Worm (Caenorhabditis elegans) whole organism, young adult: ENCODE data around the gene F58D12.1.

Experiments
- B0019.2 ChIP-seq: fragments of 200-800 bp; sonication (Bioruptor generic); conservative IDR thresholded peaks from 2 replicates; pipeline ENCODE4 v1.3.6; 2022; ENCODE audit warnings: missing genetic modification reagents, missing genetic modification characterization, missing compliant biosample characterization
- B0336.3 ChIP-seq: fragments of 200-800 bp; sonication (Bioruptor generic); IDR thresholded peaks from 2 replicates; pipeline ENCODE4 v1.3.6; 2022; ENCODE audit warnings: missing genetic modification characterization, missing compliant biosample characterization
- C17E4.6 ChIP-seq: fragments of 200-800 bp; sonication (Bioruptor generic); IDR thresholded peaks from 2 replicates; pipeline ENCODE4 v1.3.6; 2022; ENCODE audit warnings: missing genetic modification reagents, missing genetic modification characterization, missing compliant biosample characterization
- D2030.7 ChIP-seq: fragments of 200-800 bp; sonication (Bioruptor generic); IDR thresholded peaks from 2 replicates; pipeline ENCODE4 v1.3.6; 2022; ENCODE audit warnings: missing genetic modification reagents, missing genetic modification characterization, missing compliant biosample characterization
- F23B12.7 ChIP-seq: sonication (generic microtip); optimal IDR thresholded peaks from 2 replicates; lab custom pipeline; 2017; ENCODE audit warnings: missing genetic modification characterization, mild to moderate bottlenecking, missing compliant biosample characterization, antibody characterized with exemption, moderate library complexity; ENCODE audit not compliant: insufficient read depth
- F33H1.4 ChIP-seq: fragments of 200-800 bp; sonication (Bioruptor generic); IDR thresholded peaks from 2 replicates; pipeline ENCODE4 v1.3.6; 2022; ENCODE audit warnings: missing genetic modification reagents, missing genetic modification characterization, missing compliant biosample characterization
- K11D2.4 ChIP-seq: fragments of 200-800 bp; sonication (Bioruptor generic); IDR thresholded peaks from 2 replicates; pipeline ENCODE4 v1.3.6; 2022; ENCODE audit warnings: missing genetic modification reagents, missing genetic modification characterization, missing compliant biosample characterization
- Y53F4B.3 ChIP-seq: fragments of 200-800 bp; sonication (Bioruptor generic); IDR thresholded peaks from 2 replicates; pipeline ENCODE4 v1.3.6; 2022; ENCODE audit warnings: missing genetic modification reagents, missing genetic modification characterization, missing compliant biosample characterization
- Y56A3A.18 ChIP-seq: fragments of 200-800 bp; sonication (Bioruptor generic); IDR thresholded peaks from 2 replicates; pipeline ENCODE4 v1.3.6; 2022; ENCODE audit warnings: missing genetic modification reagents, missing genetic modification characterization, missing compliant biosample characterization
- Y67H2A.10 ChIP-seq: fragments of 200-800 bp; sonication (Bioruptor generic); conservative IDR thresholded peaks from 2 replicates; pipeline ENCODE4 v1.3.6; 2022; ENCODE audit warnings: missing genetic modification reagents, missing genetic modification characterization, missing compliant biosample characterization
- Y79H2A.3 ChIP-seq: fragments of 200-800 bp; sonication (Bioruptor generic); conservative IDR thresholded peaks from 2 replicates; pipeline ENCODE4 v1.3.6; 2022; ENCODE audit warnings: missing genetic modification reagents, missing genetic modification characterization, missing compliant biosample characterization
- aptf-2 ChIP-seq: fragments of 200-800 bp; sonication (Bioruptor generic); conservative IDR thresholded peaks from 2 replicates; pipeline ENCODE4 v1.3.6; 2022; ENCODE audit warnings: missing genetic modification reagents, missing genetic modification characterization, missing compliant biosample characterization
- athp-1 ChIP-seq: sonication (generic microtip); optimal IDR thresholded peaks from 2 replicates; lab custom pipeline; 2017; ENCODE audit warnings: mild to moderate bottlenecking, missing genetic modification characterization, missing compliant biosample characterization
- attf-3 ChIP-seq: fragments of 200-800 bp; sonication (Bioruptor generic); conservative IDR thresholded peaks from 2 replicates; pipeline ENCODE4 v1.3.6; 2022; ENCODE audit warnings: missing genetic modification reagents, missing genetic modification characterization, missing compliant biosample characterization
- attf-5 ChIP-seq: fragments of 200-800 bp; sonication (Bioruptor generic); optimal IDR thresholded peaks from 2 replicates; lab custom pipeline; 2018; ENCODE audit warnings: mild to moderate bottlenecking, missing genetic modification characterization, missing compliant biosample characterization
- bed-2 ChIP-seq: fragments of 200-800 bp; sonication (Bioruptor generic); IDR thresholded peaks from 2 replicates; pipeline ENCODE4 v1.3.6; 2022; ENCODE audit warnings: missing genetic modification reagents, missing genetic modification characterization, missing compliant biosample characterization
- cebp-1 ChIP-seq, 2 experiments: fragments of 200-800 bp in 1 of 2; sonication (Bioruptor generic) in 1 of 2; sonication (generic microtip) in 1 of 2; IDR thresholded peaks in 1 of 2; optimal IDR thresholded peaks in 1 of 2; 2 replicates each; pipeline versions ENCODE4 v1.3.6 to Lab custom; 2017 to 2022; ENCODE audit warnings: missing compliant biosample characterization in 2 of 2, missing genetic modification characterization in 2 of 2, mild to moderate bottlenecking in 1 of 2, missing genetic modification reagents in 1 of 2, moderate library complexity in 1 of 2
- ceh-100 ChIP-seq: fragments of 200-800 bp; sonication (Bioruptor generic); IDR thresholded peaks from 2 replicates; pipeline ENCODE4 v1.3.6; 2022; ENCODE audit warnings: missing genetic modification reagents, missing genetic modification characterization, missing compliant biosample characterization
- ceh-27 ChIP-seq: fragments of 200-800 bp; sonication (Bioruptor generic); optimal IDR thresholded peaks from 2 replicates; lab custom pipeline; 2018; ENCODE audit warnings: mild to moderate bottlenecking, missing genetic modification characterization, moderate library complexity, missing compliant biosample characterization
- dox-1 ChIP-seq: fragments of 200-800 bp; sonication (Bioruptor generic); IDR thresholded peaks from 2 replicates; pipeline ENCODE4 v1.3.6; 2022; ENCODE audit warnings: missing genetic modification reagents, missing genetic modification characterization, missing compliant biosample characterization
- egrh-3 ChIP-seq: fragments of 200-800 bp; sonication (Bioruptor generic); IDR thresholded peaks from 2 replicates; pipeline ENCODE4 v1.3.6; 2022; ENCODE audit warnings: missing genetic modification reagents, missing genetic modification characterization, missing compliant biosample characterization
- hlh-12 ChIP-seq: sonication (generic microtip); optimal IDR thresholded peaks from 2 replicates; lab custom pipeline; 2016; ENCODE audit warnings: missing genetic modification characterization, missing compliant biosample characterization
- hmg-1.2 ChIP-seq: fragments of 200-800 bp; sonication (Bioruptor generic); IDR thresholded peaks from 2 replicates; pipeline ENCODE4 v1.3.6; 2022; ENCODE audit warnings: missing genetic modification reagents, missing genetic modification characterization, missing compliant biosample characterization
- hmg-20 ChIP-seq: fragments of 200-800 bp; sonication (Bioruptor generic); IDR thresholded peaks from 2 replicates; pipeline ENCODE4 v1.3.6; 2022; ENCODE audit warnings: missing genetic modification reagents, missing genetic modification characterization, missing compliant biosample characterization
- hsf-1 ChIP-seq: fragments of 200-800 bp; sonication (Bioruptor generic); IDR thresholded peaks from 2 replicates; pipeline ENCODE4 v1.3.6; 2022; ENCODE audit warnings: missing genetic modification reagents, missing genetic modification characterization, missing compliant biosample characterization
- lag-1 ChIP-seq: fragments of 200-800 bp; sonication (Bioruptor generic); IDR thresholded peaks from 2 replicates; pipeline ENCODE4 v1.3.6; 2022; ENCODE audit warnings: missing genetic modification reagents, missing genetic modification characterization, missing compliant biosample characterization
- let-526 ChIP-seq: fragments of 200-800 bp; sonication (Bioruptor generic); IDR thresholded peaks from 2 replicates; pipeline ENCODE4 v1.3.6; 2022; ENCODE audit warnings: missing genetic modification reagents, missing genetic modification characterization, missing compliant biosample characterization
- lin-40 ChIP-seq: sonication (generic microtip); optimal IDR thresholded peaks from 2 replicates; lab custom pipeline; 2016; ENCODE audit warnings: missing genetic modification characterization, mild to moderate bottlenecking, missing compliant biosample characterization, missing genotype, missing genetic modification reagents
- lin-54 ChIP-seq: fragments of 200-800 bp; sonication (Bioruptor generic); optimal IDR thresholded peaks from 2 replicates; lab custom pipeline; 2018; ENCODE audit warnings: mild to moderate bottlenecking, missing genetic modification characterization, missing compliant biosample characterization
- lsl-1 ChIP-seq: fragments of 200-800 bp; sonication (Bioruptor generic); optimal IDR thresholded peaks from 2 replicates; lab custom pipeline; 2018; ENCODE audit warnings: mild to moderate bottlenecking, missing genetic modification characterization, moderate library complexity, missing compliant biosample characterization
- madf-3 ChIP-seq: fragments of 200-800 bp; sonication (Bioruptor generic); IDR thresholded peaks from 2 replicates; pipeline ENCODE4 v1.3.6; 2022; ENCODE audit warnings: missing genetic modification reagents, missing genetic modification characterization, missing compliant biosample characterization
- madf-6 ChIP-seq: fragments of 200-800 bp; sonication (Bioruptor generic); IDR thresholded peaks from 2 replicates; pipeline ENCODE4 v1.3.6; 2022; ENCODE audit warnings: missing genetic modification reagents, missing genetic modification characterization, missing compliant biosample characterization
- madf-8 ChIP-seq: fragments of 200-800 bp; sonication (Bioruptor generic); conservative IDR thresholded peaks from 2 replicates; pipeline ENCODE4 v1.3.6; 2022; ENCODE audit warnings: missing genetic modification reagents, missing genetic modification characterization, missing compliant biosample characterization
- mcd-1 ChIP-seq: fragments of 200-800 bp; sonication (Bioruptor generic); IDR thresholded peaks from 2 replicates; pipeline ENCODE4 v1.3.6; 2022; ENCODE audit warnings: missing genetic modification reagents, missing genetic modification characterization, missing compliant biosample characterization
- mxl-1 ChIP-seq: sonication (generic microtip); optimal IDR thresholded peaks from 2 replicates; lab custom pipeline; 2016; ENCODE audit warnings: missing genetic modification characterization, missing compliant biosample characterization
- nfya-2 ChIP-seq: fragments of 200-800 bp; sonication (Bioruptor generic); IDR thresholded peaks from 2 replicates; pipeline ENCODE4 v1.3.6; 2022; ENCODE audit warnings: missing genetic modification reagents, missing genetic modification characterization, missing compliant biosample characterization
- nhr-120 ChIP-seq: fragments of 200-800 bp; sonication (Bioruptor generic); IDR thresholded peaks from 2 replicates; pipeline ENCODE4 v1.3.6; 2022; ENCODE audit warnings: missing genetic modification characterization, missing compliant biosample characterization
- pbrm-1 ChIP-seq: fragments of 200-800 bp; sonication (Bioruptor generic); IDR thresholded peaks from 2 replicates; pipeline ENCODE4 v1.3.6; 2022; ENCODE audit warnings: missing genetic modification reagents, missing genetic modification characterization, missing compliant biosample characterization
- snpc-1.3 ChIP-seq: sonication (generic microtip); optimal IDR thresholded peaks from 2 replicates; lab custom pipeline; 2017; ENCODE audit warnings: missing genetic modification characterization, mild to moderate bottlenecking, missing compliant biosample characterization, antibody characterized with exemption, moderate library complexity, missing genotype, missing genetic modification reagents; ENCODE audit not compliant: insufficient read depth
- tbp1 ChIP-seq: fragments of 200-800 bp; sonication (Bioruptor generic); optimal IDR thresholded peaks from 2 replicates; lab custom pipeline; 2018; ENCODE audit warnings: mild to moderate bottlenecking, missing genetic modification characterization, missing compliant biosample characterization
- tlf-1 ChIP-seq: fragments of 200-800 bp; sonication (Bioruptor generic); optimal IDR thresholded peaks from 2 replicates; lab custom pipeline; 2018; ENCODE audit warnings: mild to moderate bottlenecking, missing genetic modification characterization, missing compliant biosample characterization
- ztf-26 ChIP-seq: sonication (generic microtip); optimal IDR thresholded peaks from 2 replicates; lab custom pipeline; 2017; ENCODE audit warnings: missing genetic modification characterization, missing compliant biosample characterization
- ztf-28 ChIP-seq: fragments of 200-800 bp; sonication (Bioruptor generic); IDR thresholded peaks from 2 replicates; pipeline ENCODE4 v1.3.6; 2022; ENCODE audit warnings: missing genetic modification reagents, missing genetic modification characterization, missing compliant biosample characterization
- ztf-6 ChIP-seq: fragments of 200-800 bp; sonication (Bioruptor generic); IDR thresholded peaks from 2 replicates; pipeline ENCODE4 v1.3.6; 2022; ENCODE audit warnings: missing genetic modification reagents, missing genetic modification characterization, missing compliant biosample characterization

The F58D12.1 gene

ce11 chrV:14033649-14034048 is 15.7 kb upstream of the F58D12.1 start, which contains the start of gene ins-10:
Gene ins-10, plus strand, starts transcription at chrV:14033949.
- TF ChIP-seq snpc-1.3 (tag; lab: Kevin White, UChicago) = no peak
- TF ChIP-seq mxl-1 = no peak
- no peak for TF ChIP-seq ceh-27
- TF ChIP-seq Y79H2A.3 (GFP tag; lab: Robert Waterston, UW) = no peak
- TF ChIP-seq hlh-12 (tag; lab: Kevin White, UChicago) = no peak
- TF ChIP-seq lag-1 (GFP tag; lab: Robert Waterston, UW) = no peak
- TF ChIP-seq F23B12.7 (tag; lab: Kevin White, UChicago) = no peak
- TF ChIP-seq let-526 (GFP tag; lab: Robert Waterston, UW) = no peak
- TF ChIP-seq attf-3 (GFP tag; lab: Robert Waterston, UW) = no peak
- TF ChIP-seq Y67H2A.10 = no peak
- no peak for TF ChIP-seq pbrm-1
- no peak for TF ChIP-seq nfya-2 (GFP tag; lab: Robert Waterston, UW)

DNA sequence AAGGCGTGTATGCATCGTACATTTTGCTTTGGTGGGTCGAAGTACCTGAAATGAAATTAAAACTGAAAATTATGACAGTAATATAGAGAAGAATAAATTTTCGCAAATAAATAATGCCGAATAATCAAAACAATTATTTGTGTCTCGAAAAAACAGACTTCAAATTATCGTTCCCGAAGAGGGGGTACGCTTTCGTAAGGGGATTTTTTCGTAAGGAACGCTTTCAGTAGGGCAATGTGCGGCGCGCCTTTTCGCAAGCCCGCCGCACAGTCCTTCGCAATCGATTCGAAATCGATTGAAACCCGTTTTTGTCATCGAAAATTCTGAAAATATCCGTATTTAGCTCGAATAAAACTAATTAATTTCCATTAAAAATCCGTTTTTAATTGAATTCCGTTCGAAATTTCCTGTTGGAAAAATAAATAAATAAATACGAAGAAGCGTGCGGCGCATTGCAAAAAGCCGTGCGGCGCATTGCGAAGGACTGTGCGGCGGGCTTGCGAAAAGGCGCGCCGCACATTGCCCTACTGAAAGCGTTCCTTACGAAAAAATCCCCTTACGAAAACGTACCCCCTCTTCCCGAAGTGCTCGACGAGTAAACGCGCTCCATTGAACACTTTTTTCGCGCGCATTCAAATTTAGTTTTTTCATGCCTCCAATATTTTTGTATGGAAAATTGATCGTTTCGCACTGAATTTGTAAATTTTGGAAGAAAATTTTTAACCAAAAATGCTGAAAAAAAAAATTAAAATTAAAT is 10.9 kb upstream of the F58D12.1 start, which contains the start of gene vps-39:
Gene vps-39 (minus strand): TSS at position 51 of the 757 bp plus-strand sequence.
- TF ChIP-seq ceh-100 (GFP tag; lab: Robert Waterston, UW) (peak; percentile 99), athp-1 (tag; lab: Kevin White, UChicago) (peak; percentile 27), attf-5 (GFP tag; lab: Kevin White, UChicago) (peak; percentile 69), ztf-28 (GFP tag; lab: Robert Waterston, UW) (peak; percentile 98), hmg-1.2 (GFP tag; lab: Robert Waterston, UW) (peak; percentile 82), madf-8 (GFP tag; lab: Robert Waterston, UW) (peak; percentile 86), D2030.7 (peak; percentile 98), madf-3 (peak; percentile 80; the same call in 1 of the 2 replicates), cebp-1 (GFP tag; IDR thresholded peaks at IDR 0.05; lab: Robert Waterston, UW) (peak; percentile 77), cebp-1 (tag; optimal IDR thresholded peaks at IDR 0.05; lab: Kevin White, UChicago) (peak; percentile 73), B0019.2 (GFP tag; lab: Robert Waterston, UW) (peak; percentile 81), dox-1 (GFP tag; lab: Robert Waterston, UW) (peak; percentile 99), bed-2 (GFP tag; lab: Robert Waterston, UW) (peak; percentile 87), hmg-20 (GFP tag; lab: Robert Waterston, UW) (peak; percentile 86), Y79H2A.3 (GFP tag; lab: Robert Waterston, UW) (peak; percentile 82; the same call in 1 of the 2 replicates), tlf-1 (peak; percentile 35), hsf-1 (GFP tag; lab: Robert Waterston, UW) (peak; percentile 83), mcd-1 (peak; percentile 100), F33H1.4 (GFP tag; lab: Robert Waterston, UW) (peak; percentile 82), nhr-120 (GFP tag; lab: Robert Waterston, UW) (0 out of 2 replicates have a peak, but pooled peaks have one; percentile 29), tbp1 (GFP tag; lab: Kevin White, UChicago) (peak; percentile 9), attf-3 (GFP tag; lab: Robert Waterston, UW) (peak; percentile 82), lin-54 (GFP tag; lab: Kevin White, UChicago) (peak; percentile 69), C17E4.6 (peak; percentile 94), ztf-26 (peak; percentile 25), lsl-1 (GFP tag; lab: Kevin White, UChicago) (peak; percentile 12), Y53F4B.3 (peak; percentile 80), madf-6 (peak; percentile 94), B0336.3 (0 out of 2 replicates have a peak, but pooled peaks have one; percentile 39), pbrm-1 (peak; percentile 98), K11D2.4 (peak; percentile 94), Y56A3A.18 (GFP tag; lab: Robert Waterston, UW) (peak; percentile 75; the same call in 1 of the 2 replicates), lin-40 (peak; percentile 61), aptf-2 (peak; percentile 97), egrh-3 (GFP tag; lab: Robert Waterston, UW) (peak; percentile 88), ztf-6 (GFP tag; lab: Robert Waterston, UW) (peak; percentile 84)
